Fruit fly (Drosophila melanogaster): ENCODE data around the gene Sap130.

dm6 chr3L:12790783-12791678 lies 14.7 kb upstream of the Sap130 start:
- TF ChIP-seq usp (GFP tag; optimal IDR thresholded peaks at IDR 0.05) (no peak), Dll (optimal IDR thresholded peaks at IDR 0.05) (no peak), psq (optimal IDR thresholded peaks at IDR 0.05) (no peak), pan (optimal IDR thresholded peaks at IDR 0.05) (no peak), CG8478 (optimal IDR thresholded peaks at IDR 0.05) (no peak), EcR (GFP tag; optimal IDR thresholded peaks at IDR 0.05) (no peak)
